Worm (Caenorhabditis elegans) whole organism, L4 larva: Measurements from ENCODE around the gene npr-2.

ENCODE experiments used
- ZK546.5 ChIP-seq, 2 experiments: sonication (generic microtip); optimal IDR thresholded peaks; 2 replicates each; lab custom pipeline; 2017; ENCODE audit warnings: missing biosample characterization in 2 of 2, missing genetic modification characterization in 2 of 2
- ceh-62 ChIP-seq: sonication (generic microtip); optimal IDR thresholded peaks from 2 replicates; lab custom pipeline; 2017; ENCODE audit warnings: missing biosample characterization, missing genetic modification characterization
- egl-27 ChIP-seq: sonication (generic microtip); optimal IDR thresholded peaks from 3 replicates; lab custom pipeline; 2017; ENCODE audit warnings: missing biosample characterization, missing genetic modification reagents, missing genetic modification characterization
- lin-15B ChIP-seq: fragments of 150-350 bp; sonication (generic microtip); optimal IDR thresholded peaks from 3 replicates; lab custom pipeline; 2014; ENCODE audit warnings: missing biosample characterization, missing genetic modification characterization
- nhr-6 ChIP-seq: fragments of 150-350 bp; optimal IDR thresholded peaks from 2 replicates; lab custom pipeline; 2014; ENCODE audit warnings: missing biosample characterization, missing genetic modification characterization
- saeg-2 ChIP-seq: fragments of 200-800 bp; sonication (Bioruptor generic); IDR thresholded peaks from 2 replicates; pipeline ENCODE4 v1.3.6; 2022; ENCODE audit warnings: missing genetic modification reagents, missing genetic modification characterization, missing compliant biosample characterization
- sdz-12 ChIP-seq: fragments of 200-800 bp; sonication (Bioruptor generic); optimal IDR thresholded peaks from 2 replicates; lab custom pipeline; 2018; ENCODE audit warnings: mild to moderate bottlenecking, missing genetic modification characterization, missing compliant biosample characterization

DNA sequence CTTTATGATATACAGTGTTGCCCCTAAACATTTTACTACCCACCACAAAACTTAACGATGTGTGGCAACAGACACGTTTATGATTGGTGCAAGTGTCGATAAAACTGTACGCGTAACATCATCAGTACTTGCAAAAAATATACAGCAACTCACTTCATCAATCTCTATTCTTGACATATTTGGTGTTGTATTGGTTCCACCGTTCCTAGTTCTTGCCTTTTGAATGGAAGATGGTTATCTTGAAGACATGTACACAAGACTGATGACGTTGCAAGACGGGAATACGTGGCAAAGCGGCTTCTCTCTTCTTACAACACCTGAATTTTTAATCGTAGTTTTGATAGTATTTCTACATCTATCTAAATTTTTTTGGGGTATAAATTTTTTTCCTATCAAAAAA lies 31.0 kb upstream of the npr-2 start:
- TF ChIP-seq ceh-62 (tag; lab: Kevin White, UChicago) (no peak), lin-15B (tag; lab: Kevin White, UChicago) (no peak), egl-27 (tag; lab: Kevin White, UChicago) (no peak), sdz-12 (no peak), ZK546.5 (tag; optimal IDR thresholded peaks at IDR 0.05; lab: Kevin White, UChicago) (no peak), nhr-6 (tag; lab: Kevin White, UChicago) (no peak), saeg-2 (GFP tag; lab: Robert Waterston, UW) (no peak)
